4 worm cellular contexts compared by ENCODE assay signal in the genomic region with DNA sequence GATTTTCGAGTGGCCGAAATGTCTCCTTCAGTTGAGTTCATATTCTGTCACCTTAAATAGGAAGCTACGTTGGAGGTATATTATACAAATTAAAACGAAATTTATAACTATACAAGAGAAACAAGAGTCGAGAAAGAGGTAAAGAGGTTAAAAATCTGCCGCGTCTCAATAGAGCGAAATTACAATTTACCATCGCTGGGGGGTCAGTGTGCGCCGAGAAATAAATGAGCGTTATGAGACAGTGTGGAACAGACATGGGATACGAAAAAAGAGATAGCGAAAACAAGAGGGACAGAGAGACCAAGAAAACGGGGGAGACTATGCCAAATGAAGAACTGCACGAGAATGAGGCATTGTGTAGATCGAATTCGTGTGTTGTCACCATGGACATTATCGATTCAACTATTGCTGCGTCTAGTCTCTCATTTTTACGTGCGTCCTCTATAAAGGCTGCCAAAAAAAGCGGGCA.
TF ChIP-seq lines count a peak whose summit lies in the region.

Gene ZK154.5, minus strand, starts transcription at position 51 of the 469 bp plus-strand sequence.

TF ChIP-seq in whole organism, L2 larva, 48 proteins besides CTCF, POLR2A, EP300 and RAD21:
- peak; percentile 24 for TF ChIP-seq gmeb-1 (tag; optimal IDR thresholded peaks at IDR 0.05; lab: Kevin White, UChicago)
- TF ChIP-seq nhr-11 (tag; optimal IDR thresholded peaks at IDR 0.05; lab: Kevin White, UChicago), result no peak
- peak; percentile 23 for TF ChIP-seq sma-9 (GFP tag; optimal IDR thresholded peaks at IDR 0.05; lab: Kevin White, UChicago)
- TF ChIP-seq sma-9 (tag; optimal IDR thresholded peaks at IDR 0.05; lab: Kevin White, UChicago), result no peak
- TF ChIP-seq unc-55 (GFP tag; optimal IDR thresholded peaks at IDR 0.05; lab: Kevin White, UChicago), result peak; percentile 55
- TF ChIP-seq sma-3 (GFP tag; optimal IDR thresholded peaks at IDR 0.05; lab: Kevin White, UChicago), result peak; percentile 5
- peak; percentile 78 for TF ChIP-seq C34F6.9 (tag; optimal IDR thresholded peaks at IDR 0.05; lab: Kevin White, UChicago)
- peak; percentile 36 for TF ChIP-seq sem-4 (tag; optimal IDR thresholded peaks at IDR 0.05; lab: Kevin White, UChicago)
- TF ChIP-seq elt-1 (tag; optimal IDR thresholded peaks at IDR 0.05; lab: Kevin White, UChicago), result no peak
- peak; percentile 3 for TF ChIP-seq nhr-6 (tag; optimal IDR thresholded peaks at IDR 0.05; lab: Kevin White, UChicago)
- peak; percentile 74 for TF ChIP-seq nhr-129 (tag; optimal IDR thresholded peaks at IDR 0.05; lab: Kevin White, UChicago)
- peak; percentile 3 for TF ChIP-seq fos-1 (tag; optimal IDR thresholded peaks at IDR 0.05; lab: Kevin White, UChicago)
- TF ChIP-seq crh-2 (tag; optimal IDR thresholded peaks at IDR 0.05; lab: Kevin White, UChicago), result peak; percentile 55
- peak in 1 of 2 experiments; percentile 54 for TF ChIP-seq lsy-2 (tag; optimal IDR thresholded peaks at IDR 0.05; lab: Kevin White, UChicago)
- TF ChIP-seq ceh-16 (tag; optimal IDR thresholded peaks at IDR 0.05; lab: Kevin White, UChicago), result no peak
- peak; percentile 21 for TF ChIP-seq F13H6.1 (tag; optimal IDR thresholded peaks at IDR 0.05; lab: Kevin White, UChicago)
- TF ChIP-seq R02D3.7 (tag; optimal IDR thresholded peaks at IDR 0.05; lab: Kevin White, UChicago), result no peak
- TF ChIP-seq skn-1 (tag; optimal IDR thresholded peaks at IDR 0.05; lab: Kevin White, UChicago), result no peak

TF ChIP-seq in whole organism, L4 larva, 104 proteins besides CTCF, POLR2A, EP300 and RAD21 (continues in another document):
- TF ChIP-seq T26A8.4 (GFP tag; IDR thresholded peaks at IDR 0.05; lab: Robert Waterston, UW) (peak; percentile 45; the same call in 1 of the 2 replicates), nhr-237 (tag; optimal IDR thresholded peaks at IDR 0.05; lab: Kevin White, UChicago) (no peak), dpl-1 (GFP tag; optimal IDR thresholded peaks at IDR 0.05; lab: Kevin White, UChicago) (peak; percentile 53), daf-16 (GFP tag; optimal IDR thresholded peaks at IDR 0.05; lab: Kevin White, UChicago) (no peak), daf-16 (tag; optimal IDR thresholded peaks at IDR 0.05; lab: Kevin White, UChicago) (peak; percentile 53), nhr-48 (tag; optimal IDR thresholded peaks at IDR 0.05; lab: Kevin White, UChicago) (peak; percentile 1), ceh-28 (tag; optimal IDR thresholded peaks at IDR 0.05; lab: Kevin White, UChicago) (peak; percentile 10), ctbp-1 (GFP tag; IDR thresholded peaks at IDR 0.05; lab: Robert Waterston, UW) (0 out of 2 replicates have a peak, but pooled peaks have one; percentile 16), dve-1 (tag; optimal IDR thresholded peaks at IDR 0.05; lab: Kevin White, UChicago; ENCODE audit: insufficient read depth) (peak; percentile 62), hlh-11 (tag; optimal IDR thresholded peaks at IDR 0.05; lab: Kevin White, UChicago) (peak; percentile 43), mep-1 (tag; optimal IDR thresholded peaks at IDR 0.05; lab: Kevin White, UChicago) (peak; percentile 60), ceh-32 (tag; optimal IDR thresholded peaks at IDR 0.05; lab: Kevin White, UChicago; ENCODE audit: poor library complexity) (no peak), mes-2 (tag; optimal IDR thresholded peaks at IDR 0.05; lab: Kevin White, UChicago; ENCODE audit: poor library complexity, severe bottlenecking) (peak; percentile 24), snpc-1.2 (GFP tag; IDR thresholded peaks at IDR 0.05; lab: Robert Waterston, UW) (no peak), pha-4 (GFP tag; IDR thresholded peaks at IDR 0.05; lab: Robert Waterston, UW) (no peak), pha-4 (tag; optimal IDR thresholded peaks at IDR 0.05; lab: Kevin White, UChicago) (peak; percentile 42), hif-1 (tag; optimal IDR thresholded peaks at IDR 0.05; lab: Kevin White, UChicago) (peak in 1 of 2 experiments; percentile 18), mxl-3 (GFP tag; optimal IDR thresholded peaks at IDR 0.05; lab: Kevin White, UChicago) (peak; percentile 43), nhr-28 (tag; optimal IDR thresholded peaks at IDR 0.05; lab: Kevin White, UChicago) (peak; percentile 20), mdl-1 (tag; optimal IDR thresholded peaks at IDR 0.05; lab: Kevin White, UChicago) (peak in 1 of 2 experiments; percentile 43), rbr-2 (tag; optimal IDR thresholded peaks at IDR 0.05; lab: Kevin White, UChicago) (peak; percentile 41), ces-1 (GFP tag; optimal IDR thresholded peaks at IDR 0.05; lab: Kevin White, UChicago) (no peak)

TF ChIP-seq in whole organism, late embryonic, 69 proteins besides CTCF, POLR2A, EP300 and RAD21 (continues in another document):
- TF ChIP-seq unc-55 (GFP tag; optimal IDR thresholded peaks at IDR 0.05; lab: Kevin White, UChicago), result peak; percentile 11
- TF ChIP-seq ceh-22 (tag; optimal IDR thresholded peaks at IDR 0.05; lab: Kevin White, UChicago), result no peak
- TF ChIP-seq hlh-30 (tag; optimal IDR thresholded peaks at IDR 0.05; lab: Kevin White, UChicago; ENCODE audit: insufficient read depth), result no peak
- no peak for TF ChIP-seq fkh-6 (tag; optimal IDR thresholded peaks at IDR 0.05; lab: Kevin White, UChicago)
- peak; percentile 47 for TF ChIP-seq ref-2 (tag; optimal IDR thresholded peaks at IDR 0.05; lab: Kevin White, UChicago)
- TF ChIP-seq ceh-19 (GFP tag; optimal IDR thresholded peaks at IDR 0.05; lab: Kevin White, UChicago), result no peak
- TF ChIP-seq Y22D7AL.16 (tag; optimal IDR thresholded peaks at IDR 0.05; lab: Kevin White, UChicago), result no peak
- TF ChIP-seq K09A11.1 (tag; optimal IDR thresholded peaks at IDR 0.05; lab: Kevin White, UChicago; ENCODE audit: insufficient read depth), result no peak
- TF ChIP-seq ceh-6 (GFP tag; optimal IDR thresholded peaks at IDR 0.05; lab: Kevin White, UChicago), result no peak
- TF ChIP-seq lin-11 (tag; optimal IDR thresholded peaks at IDR 0.05; lab: Kevin White, UChicago), result no peak
- no peak for TF ChIP-seq unc-3 (GFP tag; conservative IDR thresholded peaks at IDR 0.05; lab: Robert Waterston, UW)
- TF ChIP-seq unc-3 (tag; optimal IDR thresholded peaks at IDR 0.05; lab: Kevin White, UChicago), result no peak
- no peak for TF ChIP-seq C38D4.7 (GFP tag; optimal IDR thresholded peaks at IDR 0.05; lab: Kevin White, UChicago)
- TF ChIP-seq K02D7.2 (tag; optimal IDR thresholded peaks at IDR 0.05; lab: Kevin White, UChicago), result no peak
- TF ChIP-seq ceh-31 (tag; optimal IDR thresholded peaks at IDR 0.05; lab: Kevin White, UChicago), result peak; percentile 69
- no peak for TF ChIP-seq hlh-13 (GFP tag; optimal IDR thresholded peaks at IDR 0.05; lab: Kevin White, UChicago)
- TF ChIP-seq mec-3 (tag; optimal IDR thresholded peaks at IDR 0.05; lab: Kevin White, UChicago; ENCODE audit: borderline replicate concordance), result no peak
- no peak for TF ChIP-seq nhr-232 (tag; optimal IDR thresholded peaks at IDR 0.05; lab: Kevin White, UChicago)
- TF ChIP-seq che-1 (tag; optimal IDR thresholded peaks at IDR 0.05; lab: Kevin White, UChicago), result no peak
- no peak for TF ChIP-seq ceh-30 (tag; optimal IDR thresholded peaks at IDR 0.05; lab: Kevin White, UChicago)
- TF ChIP-seq ttx-3 (tag; optimal IDR thresholded peaks at IDR 0.05; lab: Kevin White, UChicago), result no peak
- TF ChIP-seq fkh-10 (GFP tag; optimal IDR thresholded peaks at IDR 0.05; lab: Kevin White, UChicago), result no peak
- no peak for TF ChIP-seq gmeb-2 (tag; optimal IDR thresholded peaks at IDR 0.05; lab: Kevin White, UChicago)
- TF ChIP-seq nhr-11 (tag; optimal IDR thresholded peaks at IDR 0.05; lab: Kevin White, UChicago), result no peak
- TF ChIP-seq ztf-16 (tag; optimal IDR thresholded peaks at IDR 0.05; lab: Kevin White, UChicago), result no peak
- no peak for TF ChIP-seq fax-1 (tag; optimal IDR thresholded peaks at IDR 0.05; lab: Kevin White, UChicago)

TF ChIP-seq in whole organism, mixed stage, embryonic, 35 proteins besides CTCF, POLR2A, EP300 and RAD21 (continues in another document):
- TF ChIP-seq ceh-83 (GFP tag; optimal IDR thresholded peaks at IDR 0.05; lab: Kevin White, UChicago) (peak; percentile 31), sem-2 (GFP tag; optimal IDR thresholded peaks at IDR 0.05; lab: Kevin White, UChicago) (no peak), ceh-39 (tag; optimal IDR thresholded peaks at IDR 0.05; lab: Kevin White, UChicago) (peak; percentile 82), elt-1 (tag; optimal IDR thresholded peaks at IDR 0.05; lab: Kevin White, UChicago; ENCODE audit: borderline replicate concordance, insufficient read depth) (peak; percentile 8), ham-2 (GFP tag; optimal IDR thresholded peaks at IDR 0.05; lab: Kevin White, UChicago) (no peak), cnd-1 (tag; optimal IDR thresholded peaks at IDR 0.05; lab: Kevin White, UChicago) (peak; percentile 36), sptf-1 (tag; optimal IDR thresholded peaks at IDR 0.05; lab: Kevin White, UChicago) (no peak), blmp-1 (tag; optimal IDR thresholded peaks at IDR 0.05; lab: Kevin White, UChicago) (no peak), snpc-4 (tag; optimal IDR thresholded peaks at IDR 0.05; lab: Kevin White, UChicago) (no peak), nhr-2 (tag; optimal IDR thresholded peaks at IDR 0.05; lab: Kevin White, UChicago) (no peak), mab-5 (tag; optimal IDR thresholded peaks at IDR 0.05; lab: Kevin White, UChicago) (no peak), unc-62 (GFP tag; optimal IDR thresholded peaks at IDR 0.05; lab: Kevin White, UChicago) (peak; percentile 9), lsy-2 (tag; optimal IDR thresholded peaks at IDR 0.05; lab: Kevin White, UChicago) (peak; percentile 9), elt-3 (tag; optimal IDR thresholded peaks at IDR 0.05; lab: Kevin White, UChicago) (no peak), unc-120 (tag; optimal IDR thresholded peaks at IDR 0.05; lab: Kevin White, UChicago; ENCODE audit: poor library complexity, severe bottlenecking) (peak; percentile 81), nhr-28 (tag; optimal IDR thresholded peaks at IDR 0.05; lab: Kevin White, UChicago) (no peak), bed-3 (GFP tag; optimal IDR thresholded peaks at IDR 0.05; lab: Kevin White, UChicago) (no peak), lin-32 (GFP tag; optimal IDR thresholded peaks at IDR 0.05; lab: Kevin White, UChicago) (no peak), ztf-11 (tag; optimal IDR thresholded peaks at IDR 0.05; lab: Kevin White, UChicago) (no peak), tbx-8 (GFP tag; optimal IDR thresholded peaks at IDR 0.05; lab: Kevin White, UChicago) (no peak), drap-1 (GFP tag; optimal IDR thresholded peaks at IDR 0.05; lab: Kevin White, UChicago) (no peak), mep-1 (tag; optimal IDR thresholded peaks at IDR 0.05; lab: Kevin White, UChicago) (peak; percentile 80), pha-4 (tag; optimal IDR thresholded peaks at IDR 0.05; lab: Kevin White, UChicago) (peak; percentile 7), nhr-76 (tag; optimal IDR thresholded peaks at IDR 0.05; lab: Kevin White, UChicago) (no peak), lin-13 (tag; optimal IDR thresholded peaks at IDR 0.05; lab: Kevin White, UChicago) (no peak), mls-2 (tag; optimal IDR thresholded peaks at IDR 0.05; lab: Kevin White, UChicago) (no peak), zip-8 (tag; optimal IDR thresholded peaks at IDR 0.05; lab: Kevin White, UChicago) (no peak), ces-1 (GFP tag; optimal IDR thresholded peaks at IDR 0.05; lab: Kevin White, UChicago) (peak; percentile 43), M03D4.4 (tag; optimal IDR thresholded peaks at IDR 0.05; lab: Kevin White, UChicago) (no peak)
